Fruit fly (Drosophila melanogaster): ENCODE results near the gene CecC.
A peak's percentile ranks its signal among the peaks of the same experiment; 100 is the strongest.

CecC gene

DNA sequence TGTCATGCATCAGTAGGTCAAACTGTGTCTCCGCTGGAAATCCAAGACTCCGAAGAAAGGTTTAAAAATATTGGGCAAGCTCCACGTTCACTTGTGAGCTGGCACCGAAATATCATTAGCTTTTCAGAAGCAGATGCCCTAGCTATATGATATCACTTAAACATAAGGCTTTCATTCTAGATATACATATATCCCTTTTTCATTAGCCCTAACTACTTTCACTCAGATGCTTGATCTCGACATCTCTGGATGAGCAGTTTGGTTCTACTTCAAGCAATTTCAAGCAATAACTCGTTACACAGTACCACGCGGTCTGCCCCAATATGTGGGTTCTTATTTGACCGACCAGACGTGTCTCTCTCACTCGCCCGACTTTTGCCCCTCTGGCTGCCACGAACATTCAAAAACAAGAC is 24.8 kb upstream of the CecC start (continued):
- TF ChIP-seq Elba2 (GFP tag; optimal IDR thresholded peaks at IDR 0.05) = no peak
- no peak for TF ChIP-seq BEAF-32 (GFP tag; optimal IDR thresholded peaks at IDR 0.05)
- peak; percentile 54 for TF ChIP-seq slp2 (GFP tag; optimal IDR thresholded peaks at IDR 0.05)
- TF ChIP-seq CG42726 (GFP tag; IDR thresholded peaks at IDR 0.05; ENCODE audit: partially characterized antibody) = no peak
- TF ChIP-seq tll (GFP tag; optimal IDR thresholded peaks at IDR 0.05) = no peak
- no peak for TF ChIP-seq Six4 (GFP tag; optimal IDR thresholded peaks at IDR 0.05)
- peak; percentile 56 for TF ChIP-seq CG12659 (GFP tag; optimal IDR thresholded peaks at IDR 0.05)
- no peak for TF ChIP-seq CG11723 (GFP tag; optimal IDR thresholded peaks at IDR 0.05)
- no peak for TF ChIP-seq HmgD (GFP tag; optimal IDR thresholded peaks at IDR 0.05)
- TF ChIP-seq CG2875 (GFP tag; optimal IDR thresholded peaks at IDR 0.05) = no peak
- peak; percentile 3 for TF ChIP-seq CG12104 (GFP tag; optimal IDR thresholded peaks at IDR 0.05)
- no peak for TF ChIP-seq BtbVII (GFP tag; optimal IDR thresholded peaks at IDR 0.05)
- TF ChIP-seq Myb (GFP tag; optimal IDR thresholded peaks at IDR 0.05) = peak; percentile 18
- no peak for TF ChIP-seq hbn (GFP tag; IDR thresholded peaks at IDR 0.05; ENCODE audit: partially characterized antibody)
- no peak for TF ChIP-seq CG14965 (GFP tag; optimal IDR thresholded peaks at IDR 0.05; ENCODE audit: borderline replicate concordance)
- no peak for TF ChIP-seq CG7928 (GFP tag; optimal IDR thresholded peaks at IDR 0.05)
- no peak for TF ChIP-seq CG8944 (GFP tag; optimal IDR thresholded peaks at IDR 0.05)
- no peak for TF ChIP-seq CG6791 (GFP tag; IDR thresholded peaks at IDR 0.05; ENCODE audit: partially characterized antibody)
- TF ChIP-seq dmrt99B (tag; optimal IDR thresholded peaks at IDR 0.05) = peak; percentile 53
- TF ChIP-seq CG11456 (GFP tag; IDR thresholded peaks at IDR 0.05) = no peak
- peak; percentile 57 for TF ChIP-seq Antp (GFP tag; optimal IDR thresholded peaks at IDR 0.05)
- no peak for TF ChIP-seq CG33557 (GFP tag; optimal IDR thresholded peaks at IDR 0.05)
- peak; percentile 12 for TF ChIP-seq CG10462 (GFP tag; optimal IDR thresholded peaks at IDR 0.05)
- TF ChIP-seq ara (GFP tag; IDR thresholded peaks at IDR 0.05) = no peak
- TF ChIP-seq CG18011 (GFP tag; optimal IDR thresholded peaks at IDR 0.05) = no peak
- peak; percentile 84 for TF ChIP-seq D19B (GFP tag; optimal IDR thresholded peaks at IDR 0.05)
- TF ChIP-seq Ada2b (GFP tag; IDR thresholded peaks at IDR 0.05) = no peak
- TF ChIP-seq sd (tag; optimal IDR thresholded peaks at IDR 0.05) = no peak
- TF ChIP-seq Side (GFP tag; optimal IDR thresholded peaks at IDR 0.05) = no peak
- TF ChIP-seq slou (GFP tag; optimal IDR thresholded peaks at IDR 0.05) = peak; percentile 38
- no peak for TF ChIP-seq Sry-δ (GFP tag; optimal IDR thresholded peaks at IDR 0.05)
- no peak for TF ChIP-seq so (GFP tag; IDR thresholded peaks at IDR 0.05)
- TF ChIP-seq vnd (GFP tag; IDR thresholded peaks at IDR 0.05; ENCODE audit: partially characterized antibody) = no peak
- no peak for TF ChIP-seq CG1832 (GFP tag; optimal IDR thresholded peaks at IDR 0.05)
- no peak for TF ChIP-seq fd102C (GFP tag; optimal IDR thresholded peaks at IDR 0.05)
- no peak for TF ChIP-seq Dek (tag; optimal IDR thresholded peaks at IDR 0.05)
- no peak for TF ChIP-seq Dfd (GFP tag; optimal IDR thresholded peaks at IDR 0.05)
- no peak for TF ChIP-seq ken (GFP tag; IDR thresholded peaks at IDR 0.05)
- TF ChIP-seq HLHmδ (GFP tag; optimal IDR thresholded peaks at IDR 0.05) = no peak
- TF ChIP-seq tx (GFP tag; optimal IDR thresholded peaks at IDR 0.05) = peak; percentile 35
- peak; percentile 39 for TF ChIP-seq mam (GFP tag; optimal IDR thresholded peaks at IDR 0.05)
- no peak for TF ChIP-seq Dp (GFP tag; optimal IDR thresholded peaks at IDR 0.05)
- TF ChIP-seq CG10147 (GFP tag; optimal IDR thresholded peaks at IDR 0.05) = no peak
- no peak for TF ChIP-seq cas (GFP tag; IDR thresholded peaks at IDR 0.05)
- no peak for TF ChIP-seq stc (GFP tag; IDR thresholded peaks at IDR 0.05)
- TF ChIP-seq CG4820 (GFP tag; optimal IDR thresholded peaks at IDR 0.05) = no peak
- TF ChIP-seq Ssrp (tag; optimal IDR thresholded peaks at IDR 0.05) = peak; percentile 48
- TF ChIP-seq CG34224 (GFP tag; IDR thresholded peaks at IDR 0.05; ENCODE audit: partially characterized antibody) = no peak
- no peak for TF ChIP-seq Dref (GFP tag; IDR thresholded peaks at IDR 0.05)
- TF ChIP-seq CG13287 (GFP tag; IDR thresholded peaks at IDR 0.05; ENCODE audit: partially characterized antibody) = no peak

Measured in whole organism, embryonic.